Worm (Caenorhabditis elegans) whole organism, L1 larva: Measurements from ENCODE around the gene clec-165.

ENCODE experiments used
- lin-35 ChIP-seq, 2 experiments: fragments of 150-350 bp; optimal IDR thresholded peaks; 2 replicates each; lab custom pipeline; 2014; ENCODE audit warnings: missing biosample characterization in 2 of 2, missing genetic modification characterization in 2 of 2, missing genetic modification reagents in 2 of 2
- lsy-2 ChIP-seq, 2 experiments: fragments of 150-350 bp; optimal IDR thresholded peaks; 2 replicates each; lab custom pipeline; 2014; ENCODE audit warnings: missing biosample characterization in 2 of 2, missing genetic modification characterization in 2 of 2
- nhr-11 ChIP-seq: fragments of 150-350 bp; optimal IDR thresholded peaks from 2 replicates; lab custom pipeline; 2014; ENCODE audit warnings: missing biosample characterization, missing genetic modification characterization
- nhr-76 ChIP-seq: sonication (generic microtip); optimal IDR thresholded peaks from 2 replicates; lab custom pipeline; 2017; ENCODE audit warnings: missing biosample characterization, missing genetic modification characterization
- snpc-4 ChIP-seq: fragments of 150-350 bp; optimal IDR thresholded peaks from 2 replicates; lab custom pipeline; 2014; ENCODE audit warnings: missing biosample characterization, missing genetic modification characterization

DNA sequence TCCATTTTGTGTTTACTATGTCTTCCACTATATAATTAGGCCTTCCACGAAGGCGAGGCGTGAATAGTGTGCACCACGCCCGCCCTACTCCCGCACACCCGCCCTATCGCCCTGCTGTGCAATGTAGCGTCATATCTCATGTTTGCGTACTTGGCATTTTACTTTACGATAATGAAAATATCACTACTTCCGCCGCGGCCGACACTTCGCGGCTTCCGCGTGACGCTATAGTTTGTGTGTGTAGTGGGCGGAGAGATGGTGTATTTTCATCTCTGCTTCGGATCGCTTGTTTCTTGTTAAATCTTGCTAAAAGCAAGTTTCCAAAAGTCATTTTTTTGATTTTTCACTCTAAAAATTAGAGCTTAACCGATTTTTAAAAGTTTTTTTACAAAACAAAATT is 13.8 kb upstream of the clec-165 start:
- TF ChIP-seq lin-35 (GFP tag; optimal IDR thresholded peaks at IDR 0.05; lab: Kevin White, UChicago) (no peak), lsy-2 (tag; optimal IDR thresholded peaks at IDR 0.05; lab: Kevin White, UChicago) (no peak), snpc-4 (tag; lab: Kevin White, UChicago) (peak; percentile 53), nhr-11 (tag; lab: Kevin White, UChicago) (no peak), nhr-76 (tag; lab: Kevin White, UChicago) (no peak)
